Worm (Caenorhabditis elegans): ENCODE data around the gene rab-6.1.

ce11 chrIII:9051119-9051597, 45.4 kb upstream of the rab-6.1 start:
- TF ChIP-seq snpc-4 (tag; optimal IDR thresholded peaks at IDR 0.05), result no peak
- no peak for TF ChIP-seq skn-1 (tag; optimal IDR thresholded peaks at IDR 0.05)
- peak; percentile 92 for TF ChIP-seq mep-1 (tag; optimal IDR thresholded peaks at IDR 0.05)
- peak; percentile 90 for TF ChIP-seq ama-1 (optimal IDR thresholded peaks at IDR 0.05)
- TF ChIP-seq zag-1 (tag; optimal IDR thresholded peaks at IDR 0.05), result no peak
- no peak for TF ChIP-seq lin-15B (tag; optimal IDR thresholded peaks at IDR 0.05)
- TF ChIP-seq nhr-11 (tag; optimal IDR thresholded peaks at IDR 0.05), result no peak
- TF ChIP-seq fos-1 (tag; optimal IDR thresholded peaks at IDR 0.05), result no peak
- no peak for TF ChIP-seq ZK546.5 (tag; optimal IDR thresholded peaks at IDR 0.05)
- TF ChIP-seq lir-3 (tag; optimal IDR thresholded peaks at IDR 0.05), result peak; percentile 5
- TF ChIP-seq pqm-1 (tag; optimal IDR thresholded peaks at IDR 0.05), result peak; percentile 19
- TF ChIP-seq gei-8 (GFP tag; optimal IDR thresholded peaks at IDR 0.05), result peak; percentile 36
- TF ChIP-seq nhr-41 (GFP tag; IDR thresholded peaks at IDR 0.05), result 0 out of 2 replicates have a peak, but pooled peaks have one; percentile 43
- TF ChIP-seq nhr-76 (tag; optimal IDR thresholded peaks at IDR 0.05), result peak; percentile 11

Data from whole organism, L4 larva.